Worm (Caenorhabditis elegans) whole organism, L4 larva: ENCODE measurements around the gene T27E7.1.

Experiments
- Y5F2A.4 ChIP-seq: fragments of 200-800 bp; sonication (Bioruptor generic); optimal IDR thresholded peaks from 2 replicates; lab custom pipeline; 2018; ENCODE audit warnings: mild to moderate bottlenecking, missing genetic modification characterization, missing compliant biosample characterization
- aly-2 ChIP-seq: sonication (generic microtip); optimal IDR thresholded peaks from 2 replicates; lab custom pipeline; 2018; ENCODE audit warnings: missing biosample characterization, missing genetic modification characterization
- egl-27 ChIP-seq: sonication (generic microtip); optimal IDR thresholded peaks from 3 replicates; lab custom pipeline; 2017; ENCODE audit warnings: missing biosample characterization, missing genetic modification reagents, missing genetic modification characterization
- gei-8 ChIP-seq: fragments of 200-800 bp; sonication (Bioruptor generic); optimal IDR thresholded peaks from 2 replicates; lab custom pipeline; 2018; ENCODE audit warnings: mild to moderate bottlenecking, missing genetic modification characterization, missing compliant biosample characterization
- lin-13 ChIP-seq: fragments of 150-350 bp; optimal IDR thresholded peaks from 2 replicates; lab custom pipeline; 2014; ENCODE audit warnings: missing biosample characterization, missing genetic modification reagents, missing genetic modification characterization
- lin-39 ChIP-seq: fragments of 150-350 bp; optimal IDR thresholded peaks from 2 replicates; lab custom pipeline; 2014; ENCODE audit warnings: missing biosample characterization, missing genetic modification reagents, missing genetic modification characterization
- nhr-11 ChIP-seq: fragments of 150-350 bp; optimal IDR thresholded peaks from 2 replicates; lab custom pipeline; 2014; ENCODE audit warnings: missing biosample characterization, missing genetic modification characterization
- nhr-41 ChIP-seq: fragments of 200-800 bp; sonication (Bioruptor generic); IDR thresholded peaks from 2 replicates; pipeline ENCODE4 v1.3.6; 2022; ENCODE audit warnings: missing genetic modification reagents, missing genetic modification characterization, missing compliant biosample characterization
- nhr-76 ChIP-seq: fragments of 150-350 bp; optimal IDR thresholded peaks from 2 replicates; lab custom pipeline; 2014; ENCODE audit warnings: missing biosample characterization, missing genetic modification characterization
- nhr-77 ChIP-seq: fragments of 150-350 bp; optimal IDR thresholded peaks from 2 replicates; lab custom pipeline; 2014; ENCODE audit warnings: missing biosample characterization, missing genetic modification characterization
- pqm-1 ChIP-seq: sonication (generic microtip); optimal IDR thresholded peaks from 2 replicates; lab custom pipeline; 2017; ENCODE audit warnings: missing biosample characterization, missing genetic modification characterization
- sdz-12 ChIP-seq: fragments of 200-800 bp; sonication (Bioruptor generic); optimal IDR thresholded peaks from 2 replicates; lab custom pipeline; 2018; ENCODE audit warnings: mild to moderate bottlenecking, missing genetic modification characterization, missing compliant biosample characterization
- unc-62 ChIP-seq, 3 experiments: fragments of 150-350 bp in 1 of 3; sonication (generic microtip); optimal IDR thresholded peaks in 2 of 3; peaks in 1 of 3; 1 replicate in 1 of 3; 2 replicates in 2 of 3; lab custom pipeline; 2014 to 2017; ENCODE audit warnings: missing biosample characterization in 3 of 3, missing genetic modification characterization in 3 of 3, missing genetic modification reagents in 3 of 3, missing genotype in 1 of 3

DNA sequence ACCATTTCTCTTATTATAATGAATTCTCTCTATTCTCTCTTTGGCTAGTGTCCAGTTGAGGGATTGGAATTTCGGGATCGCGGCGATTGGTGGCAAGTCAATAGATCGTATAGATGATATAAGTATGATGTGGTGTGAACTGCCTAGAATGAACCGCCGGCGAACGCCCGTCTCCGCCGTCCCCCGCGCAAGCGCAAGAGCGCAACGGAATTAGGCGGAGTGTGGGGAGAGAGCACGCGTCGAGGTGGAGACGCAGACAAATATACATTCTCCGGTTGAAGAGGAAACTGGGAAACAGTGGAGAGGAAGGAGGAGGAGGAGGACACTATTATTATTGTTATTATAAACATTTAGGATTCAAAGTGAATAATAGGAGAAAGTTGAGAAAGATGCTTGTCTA, 23.1 kb upstream of the T27E7.1 start:
- no peak for TF ChIP-seq aly-2 (tag; lab: Kevin White, UChicago)
- TF ChIP-seq nhr-41 (GFP tag; lab: Robert Waterston, UW) = no peak
- TF ChIP-seq sdz-12 = no peak
- TF ChIP-seq nhr-76 (tag; lab: Kevin White, UChicago) = no peak
- TF ChIP-seq nhr-11 (tag; lab: Kevin White, UChicago) = no peak
- no peak for TF ChIP-seq pqm-1 (tag; lab: Kevin White, UChicago)
- no peak for TF ChIP-seq nhr-77 (tag; lab: Kevin White, UChicago)
- TF ChIP-seq lin-13 (GFP tag; lab: Kevin White, UChicago) = no peak
- no peak for TF ChIP-seq lin-39 (tag; lab: Kevin White, UChicago)
- TF ChIP-seq unc-62 (GFP tag; optimal IDR thresholded peaks at IDR 0.05 in 1 of 2; lab: Kevin White, UChicago) = no peak
- TF ChIP-seq unc-62 (tag; optimal IDR thresholded peaks at IDR 0.05; lab: Kevin White, UChicago) = no peak
- no peak for TF ChIP-seq Y5F2A.4 (GFP tag; lab: Kevin White, UChicago)
- no peak for TF ChIP-seq gei-8 (GFP tag; lab: Kevin White, UChicago)
- TF ChIP-seq egl-27 (tag; lab: Kevin White, UChicago) = no peak
